Fruit fly (Drosophila melanogaster): ENCODE results near the gene CG5418.

CG5418 gene

dm6 chr2L:12498538-12498937 is 45.5 kb upstream of the CG5418 start (continued):
- no peak for TF ChIP-seq NFAT (GFP tag; IDR thresholded peaks at IDR 0.05)
- no peak for TF ChIP-seq CG4282 (GFP tag; optimal IDR thresholded peaks at IDR 0.05)
- no peak for TF ChIP-seq CG9876 (GFP tag; optimal IDR thresholded peaks at IDR 0.05)
- no peak for TF ChIP-seq usp (GFP tag; optimal IDR thresholded peaks at IDR 0.05)
- TF ChIP-seq CG12104 (GFP tag; optimal IDR thresholded peaks at IDR 0.05): no peak
- TF ChIP-seq Chrac-16 (GFP tag; optimal IDR thresholded peaks at IDR 0.05): no peak
- no peak for TF ChIP-seq repo (GFP tag; optimal IDR thresholded peaks at IDR 0.05)
- no peak for TF ChIP-seq dan (GFP tag; IDR thresholded peaks at IDR 0.05)
- no peak for TF ChIP-seq Ets97D (GFP tag; optimal IDR thresholded peaks at IDR 0.05)
- TF ChIP-seq D (optimal IDR thresholded peaks at IDR 0.05): no peak
- TF ChIP-seq D (GFP tag; optimal IDR thresholded peaks at IDR 0.05): no peak
- TF ChIP-seq unpg (GFP tag; optimal IDR thresholded peaks at IDR 0.05): no peak
- TF ChIP-seq CG12219 (GFP tag; optimal IDR thresholded peaks at IDR 0.05): peak; percentile 53
- TF ChIP-seq klu (GFP tag; IDR thresholded peaks at IDR 0.05): no peak
- TF ChIP-seq rib (GFP tag; IDR thresholded peaks at IDR 0.05): no peak
- no peak for TF ChIP-seq ewg (GFP tag; optimal IDR thresholded peaks at IDR 0.05)
- no peak for TF ChIP-seq Sin3A (optimal IDR thresholded peaks at IDR 0.05)
- TF ChIP-seq bcd (GFP tag; optimal IDR thresholded peaks at IDR 0.05): no peak
- TF ChIP-seq Mrtf (GFP tag; IDR thresholded peaks at IDR 0.05): no peak
- no peak for TF ChIP-seq CG13424 (tag; optimal IDR thresholded peaks at IDR 0.05)
- no peak for TF ChIP-seq CG10654 (GFP tag; optimal IDR thresholded peaks at IDR 0.05)
- no peak for TF ChIP-seq CG7839 (tag; optimal IDR thresholded peaks at IDR 0.05)
- no peak for TF ChIP-seq kni (GFP tag; optimal IDR thresholded peaks at IDR 0.05)
- no peak for TF ChIP-seq CG1832 (GFP tag; optimal IDR thresholded peaks at IDR 0.05)
- no peak for TF ChIP-seq CG10147 (GFP tag; optimal IDR thresholded peaks at IDR 0.05)
- TF ChIP-seq gt (GFP tag; IDR thresholded peaks at IDR 0.05): no peak
- no peak for TF ChIP-seq Rx (GFP tag; IDR thresholded peaks at IDR 0.05)
- no peak for TF ChIP-seq CG8290 (GFP tag; optimal IDR thresholded peaks at IDR 0.05)
- TF ChIP-seq CG8290 (tag; optimal IDR thresholded peaks at IDR 0.05): peak; percentile 56 to 57
- no peak for TF ChIP-seq Dek (tag; optimal IDR thresholded peaks at IDR 0.05)
- no peak for TF ChIP-seq HLH4C (GFP tag; IDR thresholded peaks at IDR 0.05; ENCODE audit: partially characterized antibody)
- peak; percentile 44 for TF ChIP-seq HHEX (GFP tag; optimal IDR thresholded peaks at IDR 0.05)
- TF ChIP-seq al (GFP tag; IDR thresholded peaks at IDR 0.05): no peak
- no peak for TF ChIP-seq shn (GFP tag; optimal IDR thresholded peaks at IDR 0.05)
- no peak for TF ChIP-seq CG15269 (tag; optimal IDR thresholded peaks at IDR 0.05)
- no peak; the same call in 2 of the 3 replicates for TF ChIP-seq tgo (GFP tag; IDR thresholded peaks at IDR 0.05)
- TF ChIP-seq phol (tag; optimal IDR thresholded peaks at IDR 0.05): peak; percentile 97
- TF ChIP-seq CG13775 (GFP tag; optimal IDR thresholded peaks at IDR 0.05): no peak
- TF ChIP-seq Pdp1 (GFP tag; optimal IDR thresholded peaks at IDR 0.05): peak in 1 of 2 experiments; percentile 14
- no peak for TF ChIP-seq nerfin-2 (GFP tag; IDR thresholded peaks at IDR 0.05; ENCODE audit: partially characterized antibody)
- TF ChIP-seq Eip74EF (GFP tag; optimal IDR thresholded peaks at IDR 0.05): no peak
- TF ChIP-seq gsb (GFP tag; IDR thresholded peaks at IDR 0.05): no peak
- no peak for TF ChIP-seq az2 (GFP tag; optimal IDR thresholded peaks at IDR 0.05)
- no peak for TF ChIP-seq CG18476 (GFP tag; optimal IDR thresholded peaks at IDR 0.05)
- TF ChIP-seq lola (GFP tag; optimal IDR thresholded peaks at IDR 0.05): no peak
- TF ChIP-seq en (GFP tag; optimal IDR thresholded peaks at IDR 0.05): no peak
- TF ChIP-seq CG16863 (GFP tag; optimal IDR thresholded peaks at IDR 0.05): no peak
- TF ChIP-seq MESR4 (GFP tag; optimal IDR thresholded peaks at IDR 0.05): no peak
- TF ChIP-seq HLH3B (GFP tag; IDR thresholded peaks at IDR 0.05): no peak
- no peak for TF ChIP-seq tna (GFP tag; IDR thresholded peaks at IDR 0.05; ENCODE audit: partially characterized antibody)
- no peak for TF ChIP-seq CG10565 (GFP tag; optimal IDR thresholded peaks at IDR 0.05)
- TF ChIP-seq kah (GFP tag; optimal IDR thresholded peaks at IDR 0.05): peak; percentile 49
